Worm (Caenorhabditis elegans): ENCODE data around the gene H20E11.3.

The H20E11.3 gene

DNA sequence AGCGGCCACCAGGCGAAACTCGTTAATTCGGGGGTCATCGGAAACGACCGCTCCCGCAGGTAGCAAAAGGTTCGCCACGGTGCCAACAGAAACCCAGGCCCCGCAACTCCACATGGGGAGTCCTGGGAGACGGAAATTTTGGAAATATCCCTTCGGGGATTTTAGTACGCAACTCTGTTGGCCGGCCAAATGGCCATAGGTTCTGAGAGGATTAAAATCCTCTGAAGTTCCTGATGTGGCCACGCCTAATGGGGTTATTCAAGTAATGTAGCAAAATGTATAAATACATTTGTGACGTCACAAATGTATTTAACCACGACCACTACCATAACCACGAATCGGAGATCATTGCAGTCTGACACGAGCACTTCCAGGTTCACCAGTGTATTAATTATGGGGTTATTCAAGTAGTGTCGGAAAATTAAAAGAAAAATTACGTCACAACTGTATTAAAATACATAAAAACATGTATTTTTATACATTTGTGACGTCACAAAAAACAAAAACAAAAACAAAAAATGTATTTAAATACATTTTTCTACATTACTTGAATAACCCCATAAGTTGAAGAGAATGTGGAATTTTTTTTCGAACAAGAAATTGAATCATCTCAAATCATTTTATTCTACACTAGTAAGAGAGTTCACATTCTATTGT is 31.2 kb upstream of the H20E11.3 start:
- no peak for TF ChIP-seq ham-2 (GFP tag; optimal IDR thresholded peaks at IDR 0.05)
- TF ChIP-seq zip-8 (tag; optimal IDR thresholded peaks at IDR 0.05), result peak; percentile 96
- peak; percentile 0 for TF ChIP-seq ces-1 (GFP tag; optimal IDR thresholded peaks at IDR 0.05)

DNA sequence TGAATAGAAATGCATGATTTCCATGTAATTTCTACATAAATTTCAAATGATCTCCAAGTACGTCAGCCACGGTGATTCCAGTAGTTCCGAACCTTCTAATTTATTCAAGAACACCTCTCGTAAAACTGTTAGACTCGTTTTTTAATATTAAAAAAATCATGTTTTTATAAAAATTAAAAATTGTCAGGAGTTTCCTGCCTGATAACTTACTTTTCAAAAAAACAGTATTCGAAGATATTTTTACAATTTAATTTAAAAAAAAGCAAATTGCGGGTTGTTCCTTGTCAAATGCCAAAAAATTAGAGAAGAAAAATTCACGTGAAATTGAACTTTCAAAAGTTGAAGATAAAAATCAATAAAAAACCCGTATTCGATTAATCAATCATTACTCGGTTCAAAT is 29.1 kb upstream of the H20E11.3 start, which contains the start of the genes C17H12.3 and C17H12.12:
Gene C17H12.3 (minus strand): TSS at position 101 of the 400 bp plus-strand sequence.
Gene C17H12.12 (plus strand): TSS at position 396 of the 400 bp plus-strand sequence.
- TF ChIP-seq ceh-39 (tag; optimal IDR thresholded peaks at IDR 0.05), result no peak

DNA sequence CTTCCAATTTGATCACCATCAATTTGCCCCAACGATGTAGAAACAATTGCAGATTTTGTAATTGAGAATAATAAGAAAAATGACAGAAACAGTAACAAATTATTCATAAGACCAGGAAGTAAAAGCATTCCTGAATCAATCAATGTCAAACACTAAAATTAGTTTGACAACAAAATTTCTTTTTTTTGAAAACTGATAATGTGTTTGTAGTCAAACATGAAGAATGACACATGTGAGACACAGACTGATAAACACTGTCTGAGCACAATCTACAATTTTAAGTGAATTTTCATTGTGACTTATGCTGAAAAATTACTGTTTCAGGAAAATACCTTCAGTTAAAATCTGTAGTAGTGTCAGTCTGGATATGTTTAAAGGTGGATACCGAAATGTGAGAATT is 22.5 kb upstream of the H20E11.3 start, which contains the start of the genes cest-4 and C17H12.11:
Gene cest-4 (minus strand): TSS at position 206 of the 400 bp plus-strand sequence.
Gene C17H12.11 (plus strand): TSS at position 256 of the 400 bp plus-strand sequence.
- no peak for TF ChIP-seq sem-2 (GFP tag; optimal IDR thresholded peaks at IDR 0.05)
- no peak for TF ChIP-seq nhr-76 (tag; optimal IDR thresholded peaks at IDR 0.05)

DNA sequence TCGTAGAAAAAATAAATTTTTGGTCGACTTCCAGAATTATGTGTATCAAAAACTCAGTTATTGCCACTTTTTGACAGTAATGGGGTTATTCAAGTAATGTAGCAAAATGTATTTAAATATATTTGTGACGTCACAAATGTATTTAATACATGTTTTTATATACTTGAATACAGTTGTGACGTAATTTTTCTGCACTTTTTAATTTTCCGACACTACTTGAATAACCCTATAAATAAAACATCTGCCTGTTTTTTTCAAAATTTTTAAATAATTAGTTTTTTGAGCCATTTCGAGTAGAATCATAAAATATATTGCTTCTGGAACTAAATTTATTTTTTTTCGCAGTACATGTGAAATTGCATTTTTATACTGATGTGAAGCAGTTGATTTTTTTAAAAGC is 21.3 kb upstream of the H20E11.3 start:
- TF ChIP-seq lsy-2 (tag; optimal IDR thresholded peaks at IDR 0.05), result no peak
- peak; percentile 91 for TF ChIP-seq zip-8 (tag; optimal IDR thresholded peaks at IDR 0.05)

DNA sequence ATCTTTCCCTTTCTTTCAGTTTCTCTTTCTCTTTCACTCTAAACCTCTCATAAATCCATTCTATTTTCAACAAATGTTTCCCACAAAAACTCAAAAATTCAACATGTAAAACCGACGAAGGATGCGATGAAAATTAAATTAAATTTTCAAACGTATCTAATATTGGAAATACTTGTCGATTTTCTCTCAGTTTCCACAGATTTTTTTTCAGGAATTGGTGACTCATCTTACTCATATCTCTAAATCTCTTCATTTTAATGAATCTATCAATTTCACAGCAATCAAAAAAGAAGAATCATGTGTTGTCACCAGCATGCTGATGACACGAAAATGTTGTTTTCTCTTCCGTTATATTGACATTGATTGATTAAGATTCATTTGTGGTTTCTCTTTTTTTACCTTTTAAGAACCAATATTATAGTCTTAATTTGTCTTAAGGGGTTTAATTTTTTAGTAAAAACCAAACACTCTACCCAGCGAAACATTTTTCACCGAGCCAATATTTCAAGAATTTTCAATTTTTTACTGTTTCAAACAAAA is 20.7 kb upstream of the H20E11.3 start:
- TF ChIP-seq zip-8 (tag; optimal IDR thresholded peaks at IDR 0.05) (no peak), unc-62 (GFP tag; optimal IDR thresholded peaks at IDR 0.05) (peak; percentile 61)

DNA sequence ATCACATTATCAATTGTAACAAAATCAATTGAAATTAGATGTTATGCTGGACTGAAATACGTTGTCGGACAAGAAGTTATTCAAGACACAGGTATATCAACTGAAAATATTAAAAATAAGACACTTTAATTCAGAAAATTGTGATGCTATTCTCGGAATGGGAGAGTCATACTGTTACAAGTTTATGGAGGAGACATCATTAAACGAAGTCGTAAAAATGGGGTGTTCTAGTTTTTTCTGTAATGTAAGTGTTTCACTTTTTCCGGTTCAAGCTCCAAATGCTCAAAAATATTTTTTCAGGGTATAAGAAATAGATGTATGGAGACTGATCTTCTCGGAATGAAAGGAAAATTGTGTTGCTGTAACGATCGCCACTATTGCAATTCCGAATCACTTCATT is 19.8 kb upstream of the H20E11.3 start, which contains the start of gene C17H12.37:
Gene C17H12.37 (plus strand): TSS at position 301 of the 400 bp plus-strand sequence.
- TF ChIP-seq ceh-43 (GFP tag; optimal IDR thresholded peaks at IDR 0.05), result no peak
- TF ChIP-seq elt-3 (tag; optimal IDR thresholded peaks at IDR 0.05), result no peak
- TF ChIP-seq drap-1 (GFP tag; optimal IDR thresholded peaks at IDR 0.05), result no peak
- no peak for TF ChIP-seq sptf-1 (tag; optimal IDR thresholded peaks at IDR 0.05)
- TF ChIP-seq ztf-11 (tag; optimal IDR thresholded peaks at IDR 0.05), result no peak
- TF ChIP-seq snpc-4 (tag; optimal IDR thresholded peaks at IDR 0.05), result no peak
- TF ChIP-seq elt-1 (tag; optimal IDR thresholded peaks at IDR 0.05; ENCODE audit: borderline replicate concordance, insufficient read depth), result no peak
- no peak for TF ChIP-seq pha-4 (tag; optimal IDR thresholded peaks at IDR 0.05)
- TF ChIP-seq sem-2 (GFP tag; optimal IDR thresholded peaks at IDR 0.05), result no peak
- no peak for TF ChIP-seq unc-120 (tag; optimal IDR thresholded peaks at IDR 0.05; ENCODE audit: poor library complexity, severe bottlenecking)
- TF ChIP-seq nhr-237 (tag; optimal IDR thresholded peaks at IDR 0.05), result no peak
- no peak for TF ChIP-seq bed-3 (GFP tag; optimal IDR thresholded peaks at IDR 0.05)
- TF ChIP-seq nhr-12 (tag; optimal IDR thresholded peaks at IDR 0.05), result no peak
- no peak for TF ChIP-seq flh-1 (GFP tag; optimal IDR thresholded peaks at IDR 0.05)
- TF ChIP-seq lsy-2 (tag; optimal IDR thresholded peaks at IDR 0.05), result no peak

DNA sequence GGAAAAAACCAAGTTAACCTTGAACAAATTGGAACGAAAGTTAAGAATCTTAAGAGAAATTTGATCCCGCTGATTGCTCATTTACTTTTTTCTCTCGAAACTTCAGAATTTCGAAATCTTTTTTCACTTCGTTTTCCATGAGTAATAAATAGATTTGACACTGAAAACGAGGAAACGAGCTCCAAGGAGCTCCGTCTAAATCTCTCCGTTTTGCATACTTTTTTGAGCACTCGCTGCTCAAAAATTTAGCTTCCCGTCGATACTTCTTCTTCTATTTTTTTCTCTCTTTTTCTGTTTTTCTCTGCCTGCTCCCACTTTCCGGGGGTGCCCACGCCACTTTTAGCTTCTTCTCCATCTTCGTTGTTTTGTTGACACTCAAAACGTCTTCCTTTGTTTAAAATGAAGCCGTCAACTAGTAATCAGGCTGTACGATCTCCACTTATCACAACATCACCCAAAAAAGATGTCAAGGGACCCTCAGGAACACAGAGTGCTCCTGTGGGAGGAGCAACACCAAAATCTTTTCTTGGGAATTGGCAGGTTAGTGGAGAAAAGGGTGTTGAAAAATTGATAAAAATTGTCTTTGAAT is 18.0 kb upstream of the H20E11.3 start, which contains the start of gene C17H12.10:
Gene C17H12.10 (plus strand): TSS at position 325 of the 589 bp plus-strand sequence.
- TF ChIP-seq nhr-28 (tag; optimal IDR thresholded peaks at IDR 0.05) (no peak), drap-1 (GFP tag; optimal IDR thresholded peaks at IDR 0.05) (no peak), sptf-1 (tag; optimal IDR thresholded peaks at IDR 0.05) (no peak), ces-1 (GFP tag; optimal IDR thresholded peaks at IDR 0.05) (peak; percentile 84)

DNA sequence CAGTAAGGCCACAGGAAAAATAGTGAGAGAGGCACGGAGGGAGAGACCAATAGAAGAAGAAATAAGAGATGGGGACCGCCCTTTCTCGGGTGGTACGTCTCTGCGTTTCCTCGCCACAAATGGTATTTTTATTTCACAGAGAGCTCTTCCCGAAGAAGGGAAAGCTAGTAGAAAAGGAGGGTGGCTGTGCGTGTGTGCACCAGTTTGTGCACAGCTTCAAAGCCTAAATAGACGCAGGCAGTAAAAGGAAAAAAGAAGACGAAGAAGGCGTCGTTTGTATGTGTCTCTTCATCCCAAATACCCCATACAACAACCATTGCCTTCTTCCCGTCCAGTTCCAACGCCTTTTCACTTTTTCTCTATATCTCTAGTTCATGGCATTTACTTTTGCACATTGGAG is 14.9 kb upstream of the H20E11.3 start:
- TF ChIP-seq sptf-1 (tag; optimal IDR thresholded peaks at IDR 0.05) (peak; percentile 6), ham-2 (GFP tag; optimal IDR thresholded peaks at IDR 0.05) (peak; percentile 54), elt-3 (tag; optimal IDR thresholded peaks at IDR 0.05) (no peak), pha-4 (tag; optimal IDR thresholded peaks at IDR 0.05) (no peak), mep-1 (tag; optimal IDR thresholded peaks at IDR 0.05) (peak; percentile 20), drap-1 (GFP tag; optimal IDR thresholded peaks at IDR 0.05) (peak; percentile 27), ces-1 (GFP tag; optimal IDR thresholded peaks at IDR 0.05) (peak; percentile 63)

Measured in whole organism, mixed stage, embryonic.